Worm (Caenorhabditis elegans) whole organism, young adult: ENCODE results near the gene K01D12.5.
A peak's percentile ranks its signal among the peaks of the same experiment; 100 is the strongest.

Experiments used
- B0019.2 ChIP-seq: fragments of 200-800 bp; sonication (Bioruptor generic); conservative IDR thresholded peaks from 2 replicates; pipeline ENCODE4 v1.3.6; 2022; ENCODE audit warnings: missing genetic modification reagents, missing genetic modification characterization, missing compliant biosample characterization
- B0035.1 ChIP-seq: sonication (generic microtip); optimal IDR thresholded peaks from 2 replicates; lab custom pipeline; 2016; ENCODE audit warnings: missing genetic modification characterization, mild to moderate bottlenecking, missing compliant biosample characterization, missing genotype, missing genetic modification reagents
- B0336.3 ChIP-seq: fragments of 200-800 bp; sonication (Bioruptor generic); IDR thresholded peaks from 2 replicates; pipeline ENCODE4 v1.3.6; 2022; ENCODE audit warnings: missing genetic modification characterization, missing compliant biosample characterization
- F23B12.7 ChIP-seq: sonication (generic microtip); optimal IDR thresholded peaks from 2 replicates; lab custom pipeline; 2017; ENCODE audit warnings: missing genetic modification characterization, mild to moderate bottlenecking, missing compliant biosample characterization, antibody characterized with exemption, moderate library complexity; ENCODE audit not compliant: insufficient read depth
- F33H1.4 ChIP-seq: fragments of 200-800 bp; sonication (Bioruptor generic); IDR thresholded peaks from 2 replicates; pipeline ENCODE4 v1.3.6; 2022; ENCODE audit warnings: missing genetic modification reagents, missing genetic modification characterization, missing compliant biosample characterization
- F39B2.1 ChIP-seq: fragments of 200-800 bp; sonication (Bioruptor generic); IDR thresholded peaks from 2 replicates; pipeline ENCODE4 v1.3.6; 2022; ENCODE audit warnings: missing genetic modification reagents, missing genetic modification characterization, missing compliant biosample characterization
- F52B5.7 ChIP-seq: sonication (generic microtip); optimal IDR thresholded peaks from 2 replicates; lab custom pipeline; 2016; ENCODE audit warnings: mild to moderate bottlenecking, missing genetic modification characterization, missing compliant biosample characterization
- F55B11.4 ChIP-seq: sonication (generic microtip); optimal IDR thresholded peaks from 2 replicates; lab custom pipeline; 2016; ENCODE audit warnings: missing compliant biosample characterization, missing genetic modification characterization, borderline replicate concordance; ENCODE audit not compliant: insufficient read depth
- F57A8.1 ChIP-seq: fragments of 200-800 bp; sonication (Bioruptor generic); optimal IDR thresholded peaks from 2 replicates; lab custom pipeline; 2018; ENCODE audit warnings: mild to moderate bottlenecking, missing genetic modification characterization, moderate library complexity, missing compliant biosample characterization
- F57C9.4 ChIP-seq: sonication (generic microtip); optimal IDR thresholded peaks from 2 replicates; lab custom pipeline; 2017; ENCODE audit warnings: mild to moderate bottlenecking, missing genetic modification characterization, missing compliant biosample characterization
- K12H6.12 ChIP-seq: fragments of 200-800 bp; sonication (Bioruptor generic); optimal IDR thresholded peaks from 2 replicates; lab custom pipeline; 2018; ENCODE audit warnings: mild to moderate bottlenecking, missing genetic modification characterization, missing compliant biosample characterization
- T26A5.8 ChIP-seq: sonication (generic microtip); optimal IDR thresholded peaks from 2 replicates; lab custom pipeline; 2016; ENCODE audit warnings: missing genetic modification characterization, missing compliant biosample characterization
- Y56A3A.18 ChIP-seq: fragments of 200-800 bp; sonication (Bioruptor generic); IDR thresholded peaks from 2 replicates; pipeline ENCODE4 v1.3.6; 2022; ENCODE audit warnings: missing genetic modification reagents, missing genetic modification characterization, missing compliant biosample characterization
- Y67H2A.10 ChIP-seq: fragments of 200-800 bp; sonication (Bioruptor generic); conservative IDR thresholded peaks from 2 replicates; pipeline ENCODE4 v1.3.6; 2022; ENCODE audit warnings: missing genetic modification reagents, missing genetic modification characterization, missing compliant biosample characterization
- Y95B8A.8 ChIP-seq: fragments of 200-800 bp; sonication (Bioruptor generic); IDR thresholded peaks from 2 replicates; pipeline ENCODE4 v1.3.6; 2022; ENCODE audit warnings: missing genetic modification reagents, missing genetic modification characterization, missing compliant biosample characterization
- akir-1 ChIP-seq: fragments of 200-800 bp; sonication (Bioruptor generic); optimal IDR thresholded peaks from 2 replicates; lab custom pipeline; 2018; ENCODE audit warnings: mild to moderate bottlenecking, missing genetic modification characterization, moderate library complexity, missing compliant biosample characterization
- ama-1 ChIP-seq, 3 experiments: fragments of 150-350 bp in 1 of 3; sonication (generic microtip) in 2 of 3; optimal IDR thresholded peaks; 2 replicates each; lab custom pipeline; 2014 to 2018; ENCODE audit warnings: missing biosample characterization in 2 of 3, missing genetic modification characterization in 2 of 3, missing genetic modification reagents in 2 of 3
- cebp-1 ChIP-seq, 2 experiments: fragments of 200-800 bp in 1 of 2; sonication (Bioruptor generic) in 1 of 2; sonication (generic microtip) in 1 of 2; IDR thresholded peaks in 1 of 2; optimal IDR thresholded peaks in 1 of 2; 2 replicates each; pipeline versions ENCODE4 v1.3.6 to Lab custom; 2017 to 2022; ENCODE audit warnings: missing compliant biosample characterization in 2 of 2, missing genetic modification characterization in 2 of 2, mild to moderate bottlenecking in 1 of 2, missing genetic modification reagents in 1 of 2, moderate library complexity in 1 of 2
- ceh-100 ChIP-seq: fragments of 200-800 bp; sonication (Bioruptor generic); IDR thresholded peaks from 2 replicates; pipeline ENCODE4 v1.3.6; 2022; ENCODE audit warnings: missing genetic modification reagents, missing genetic modification characterization, missing compliant biosample characterization
- ceh-40 ChIP-seq: fragments of 200-800 bp; sonication (Bioruptor generic); IDR thresholded peaks from 2 replicates; pipeline ENCODE4 v1.3.6; 2022; ENCODE audit warnings: missing genetic modification characterization, missing compliant biosample characterization
- ceh-79 ChIP-seq: sonication (generic microtip); optimal IDR thresholded peaks from 2 replicates; lab custom pipeline; 2017; ENCODE audit warnings: mild to moderate bottlenecking, missing genetic modification characterization, missing compliant biosample characterization
- dox-1 ChIP-seq: fragments of 200-800 bp; sonication (Bioruptor generic); IDR thresholded peaks from 2 replicates; pipeline ENCODE4 v1.3.6; 2022; ENCODE audit warnings: missing genetic modification reagents, missing genetic modification characterization, missing compliant biosample characterization
- dpl-1 ChIP-seq: fragments of 150-350 bp; optimal IDR thresholded peaks from 2 replicates; lab custom pipeline; 2014; ENCODE audit warnings: missing biosample characterization, missing genetic modification reagents, missing genetic modification characterization
- efl-1 ChIP-seq: fragments of 150-350 bp; optimal IDR thresholded peaks from 2 replicates; lab custom pipeline; 2014; ENCODE audit warnings: missing biosample characterization, missing genetic modification reagents, missing genetic modification characterization
- ekl-4 ChIP-seq: fragments of 200-800 bp; sonication (Bioruptor generic); IDR thresholded peaks from 2 replicates; pipeline ENCODE4 v1.3.6; 2022; ENCODE audit warnings: missing genetic modification reagents, missing genetic modification characterization, missing compliant biosample characterization
- him-1 ChIP-seq: sonication (generic microtip); optimal IDR thresholded peaks from 2 replicates; lab custom pipeline; 2016; ENCODE audit warnings: missing genotype, missing genetic modification reagents, missing genetic modification characterization, missing compliant biosample characterization
- hmg-1.2 ChIP-seq: fragments of 200-800 bp; sonication (Bioruptor generic); IDR thresholded peaks from 2 replicates; pipeline ENCODE4 v1.3.6; 2022; ENCODE audit warnings: missing genetic modification reagents, missing genetic modification characterization, missing compliant biosample characterization
- hmg-20 ChIP-seq: fragments of 200-800 bp; sonication (Bioruptor generic); IDR thresholded peaks from 2 replicates; pipeline ENCODE4 v1.3.6; 2022; ENCODE audit warnings: missing genetic modification reagents, missing genetic modification characterization, missing compliant biosample characterization
- lag-1 ChIP-seq: fragments of 200-800 bp; sonication (Bioruptor generic); IDR thresholded peaks from 2 replicates; pipeline ENCODE4 v1.3.6; 2022; ENCODE audit warnings: missing genetic modification reagents, missing genetic modification characterization, missing compliant biosample characterization
- lin-35 ChIP-seq, 3 experiments: fragments of 150-350 bp in 2 of 3; sonication (generic microtip) in 1 of 3; optimal IDR thresholded peaks; 2 replicates each; lab custom pipeline; 2014 to 2018; ENCODE audit warnings: missing biosample characterization in 3 of 3, missing genetic modification characterization in 3 of 3, missing genetic modification reagents in 3 of 3
- lin-54 ChIP-seq: fragments of 200-800 bp; sonication (Bioruptor generic); optimal IDR thresholded peaks from 2 replicates; lab custom pipeline; 2018; ENCODE audit warnings: mild to moderate bottlenecking, missing genetic modification characterization, missing compliant biosample characterization
- lsl-1 ChIP-seq: fragments of 200-800 bp; sonication (Bioruptor generic); optimal IDR thresholded peaks from 2 replicates; lab custom pipeline; 2018; ENCODE audit warnings: mild to moderate bottlenecking, missing genetic modification characterization, moderate library complexity, missing compliant biosample characterization
- mel-28 ChIP-seq: sonication (generic microtip); optimal IDR thresholded peaks from 2 replicates; lab custom pipeline; 2016; ENCODE audit warnings: borderline replicate concordance, mild to moderate bottlenecking, missing genetic modification characterization, missing compliant biosample characterization
- nfya-1 ChIP-seq: sonication (generic microtip); optimal IDR thresholded peaks from 2 replicates; lab custom pipeline; 2017; ENCODE audit warnings: antibody characterized with exemption, missing compliant biosample characterization, missing genetic modification characterization, borderline replicate concordance; ENCODE audit not compliant: insufficient read depth
- nhr-179 ChIP-seq: sonication (generic microtip); optimal IDR thresholded peaks from 2 replicates; lab custom pipeline; 2016; ENCODE audit warnings: mild to moderate bottlenecking, missing genetic modification characterization, missing compliant biosample characterization
- nhr-80 ChIP-seq: sonication (generic microtip); optimal IDR thresholded peaks from 2 replicates; lab custom pipeline; 2016; ENCODE audit warnings: missing genetic modification characterization, missing compliant biosample characterization
- pbrm-1 ChIP-seq: fragments of 200-800 bp; sonication (Bioruptor generic); IDR thresholded peaks from 2 replicates; pipeline ENCODE4 v1.3.6; 2022; ENCODE audit warnings: missing genetic modification reagents, missing genetic modification characterization, missing compliant biosample characterization
- rpc-1 ChIP-seq, 2 experiments: fragments of 150-350 bp in 1 of 2; sonication (generic microtip) in 1 of 2; optimal IDR thresholded peaks; 2 replicates each; lab custom pipeline; 2014 to 2018; ENCODE audit warnings: missing biosample characterization in 1 of 2, missing genetic modification characterization in 1 of 2, missing genetic modification reagents in 1 of 2, missing genotype in 1 of 2
- tbp1 ChIP-seq: fragments of 200-800 bp; sonication (Bioruptor generic); optimal IDR thresholded peaks from 2 replicates; lab custom pipeline; 2018; ENCODE audit warnings: mild to moderate bottlenecking, missing genetic modification characterization, missing compliant biosample characterization
- zim-3 ChIP-seq: sonication (generic microtip); optimal IDR thresholded peaks from 2 replicates; lab custom pipeline; 2017; ENCODE audit warnings: mild to moderate bottlenecking, missing genetic modification characterization, moderate library complexity, missing compliant biosample characterization
- ztf-26 ChIP-seq: sonication (generic microtip); optimal IDR thresholded peaks from 2 replicates; lab custom pipeline; 2017; ENCODE audit warnings: missing genetic modification characterization, missing compliant biosample characterization
- ztf-6 ChIP-seq: fragments of 200-800 bp; sonication (Bioruptor generic); IDR thresholded peaks from 2 replicates; pipeline ENCODE4 v1.3.6; 2022; ENCODE audit warnings: missing genetic modification reagents, missing genetic modification characterization, missing compliant biosample characterization

The K01D12.5 gene

ce11 chrV:12414362-12414761, 16.7 kb downstream of the K01D12.5 start:
- TF ChIP-seq tbp1 (GFP tag; lab: Kevin White, UChicago) (no peak), ztf-6 (GFP tag; lab: Robert Waterston, UW) (no peak), nhr-80 (tag; lab: Kevin White, UChicago) (peak; percentile 0), ceh-40 (GFP tag; lab: Robert Waterston, UW) (no peak)

ce11 chrV:12415656-12416055, 18.0 kb downstream of the K01D12.5 start, which contains the start of gene cdr-2:
Gene cdr-2 (minus strand): TSS chrV:12415709.
- TF ChIP-seq nhr-80 (tag; lab: Kevin White, UChicago), result peak; percentile 73
- no peak for TF ChIP-seq lsl-1
- no peak for TF ChIP-seq ekl-4
- peak; percentile 47; the same call in 1 of the 2 replicates for TF ChIP-seq cebp-1 (GFP tag; IDR thresholded peaks at IDR 0.05; lab: Robert Waterston, UW)
- no peak for TF ChIP-seq cebp-1 (tag; optimal IDR thresholded peaks at IDR 0.05; lab: Kevin White, UChicago)
- TF ChIP-seq Y56A3A.18 (GFP tag; lab: Robert Waterston, UW), result no peak
- TF ChIP-seq F57C9.4 (tag; lab: Kevin White, UChicago), result no peak
- TF ChIP-seq F33H1.4 (GFP tag; lab: Robert Waterston, UW), result no peak
- TF ChIP-seq efl-1 (GFP tag; lab: Kevin White, UChicago), result no peak
- TF ChIP-seq dpl-1 (GFP tag; lab: Kevin White, UChicago), result no peak
- TF ChIP-seq nhr-179 (tag; lab: Kevin White, UChicago), result no peak
- no peak for TF ChIP-seq B0035.1 (tag; lab: Kevin White, UChicago)
- no peak for TF ChIP-seq T26A5.8 (tag; lab: Kevin White, UChicago)
- TF ChIP-seq, all 124 proteins: peak for 2

- TF ChIP-seq F23B12.7 (tag; lab: Kevin White, UChicago), result no peak
- no peak for TF ChIP-seq ceh-79
- no peak for TF ChIP-seq F57A8.1 (GFP tag; lab: Kevin White, UChicago)
- TF ChIP-seq dox-1 (GFP tag; lab: Robert Waterston, UW), result no peak
- TF ChIP-seq Y95B8A.8 (GFP tag; lab: Robert Waterston, UW), result no peak
- no peak for TF ChIP-seq F52B5.7
- no peak for TF ChIP-seq ztf-26 (tag; lab: Kevin White, UChicago)
- no peak for TF ChIP-seq zim-3 (tag; lab: Kevin White, UChicago)
- no peak for TF ChIP-seq lag-1 (GFP tag; lab: Robert Waterston, UW)
- TF ChIP-seq Y67H2A.10, result no peak
- TF ChIP-seq T26A5.8 (tag; lab: Kevin White, UChicago), result no peak
- no peak for TF ChIP-seq lin-35 (GFP tag; optimal IDR thresholded peaks at IDR 0.05; lab: Kevin White, UChicago)
- no peak for TF ChIP-seq pbrm-1
- no peak for TF ChIP-seq ama-1 (optimal IDR thresholded peaks at IDR 0.05; lab: Kevin White, UChicago)
- no peak for TF ChIP-seq ama-1 (GFP tag; optimal IDR thresholded peaks at IDR 0.05; lab: Kevin White, UChicago)
- no peak for TF ChIP-seq hmg-20 (GFP tag; lab: Robert Waterston, UW)
These were observed 19.6 kb downstream of the K01D12.5 start, which contains the start of gene cdr-3 for ce11 chrV:12417277-12417676. Gene cdr-3 (minus strand): TSS chrV:12417377.

- TF ChIP-seq cebp-1 (GFP tag; IDR thresholded peaks at IDR 0.05; lab: Robert Waterston, UW) (no peak), cebp-1 (tag; optimal IDR thresholded peaks at IDR 0.05; lab: Kevin White, UChicago) (no peak), K12H6.12 (tag; lab: Kevin White, UChicago) (no peak), nhr-179 (tag; lab: Kevin White, UChicago) (no peak), ceh-100 (GFP tag; lab: Robert Waterston, UW) (no peak), B0019.2 (GFP tag; lab: Robert Waterston, UW) (no peak), ztf-6 (GFP tag; lab: Robert Waterston, UW) (no peak), rpc-1 (optimal IDR thresholded peaks at IDR 0.05; lab: Kevin White, UChicago) (no peak), rpc-1 (tag; optimal IDR thresholded peaks at IDR 0.05; lab: Kevin White, UChicago) (no peak), mel-28 (tag; lab: Kevin White, UChicago) (no peak), hmg-1.2 (GFP tag; lab: Robert Waterston, UW) (no peak), F39B2.1 (GFP tag; lab: Robert Waterston, UW) (no peak), B0336.3 (no peak), him-1 (no peak), F55B11.4 (tag; lab: Kevin White, UChicago) (no peak), akir-1 (no peak), lin-54 (GFP tag; lab: Kevin White, UChicago) (no peak), ceh-40 (GFP tag; lab: Robert Waterston, UW) (no peak), nfya-1 (tag; lab: Kevin White, UChicago) (no peak)
These were observed 20.6 kb downstream of the K01D12.5 start, which contains the start of gene C54D10.3 for ce11 chrV:12418292-12418691. Gene C54D10.3 (plus strand): TSS chrV:12418592.
